Fruit fly (Drosophila melanogaster): ENCODE results near the gene CG6418.

Gene CG6418

DNA sequence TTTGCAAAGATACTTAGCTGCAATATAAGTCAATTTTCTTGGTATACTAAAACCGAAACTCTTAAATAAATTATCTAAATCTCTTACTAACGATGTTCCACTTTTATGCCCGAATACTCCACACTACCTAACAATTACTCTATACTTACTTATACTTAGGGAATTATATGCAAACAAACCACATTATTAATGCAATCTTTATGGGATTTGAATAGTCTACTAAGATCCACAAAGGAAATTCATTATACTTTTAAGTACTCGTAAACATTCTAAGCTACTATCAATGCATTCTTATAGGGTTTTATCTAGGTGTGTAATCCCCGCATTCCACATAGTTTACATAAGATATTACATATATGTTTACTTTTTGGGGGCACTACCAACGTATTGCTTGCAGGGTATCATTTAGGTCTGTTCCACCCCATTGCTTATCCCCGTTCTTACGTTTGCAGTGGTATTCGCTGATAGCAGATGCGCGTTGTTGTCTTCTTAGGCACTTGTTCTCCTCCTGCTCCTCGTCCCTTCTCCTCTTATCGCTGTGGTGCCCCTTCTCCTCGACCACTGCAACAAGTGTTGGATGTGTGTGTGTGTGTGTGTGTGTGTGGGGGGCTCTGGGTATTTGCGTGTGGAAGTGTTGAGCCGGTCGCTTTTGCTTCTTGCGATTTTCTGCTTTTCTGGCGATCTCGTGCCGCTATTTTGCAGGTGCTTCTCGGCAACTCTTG is 18.9 kb upstream of the CG6418 start (continued):
- TF ChIP-seq Drgx (GFP tag; IDR thresholded peaks at IDR 0.05), result peak; percentile 30
- TF ChIP-seq Hr3 (GFP tag; optimal IDR thresholded peaks at IDR 0.05), result no peak
- TF ChIP-seq CG9817 (tag; optimal IDR thresholded peaks at IDR 0.05), result no peak
- no peak for TF ChIP-seq CG13775 (GFP tag; optimal IDR thresholded peaks at IDR 0.05)
- no peak for TF ChIP-seq YL-1 (GFP tag; optimal IDR thresholded peaks at IDR 0.05)
- no peak for TF ChIP-seq gfzf (GFP tag; optimal IDR thresholded peaks at IDR 0.05)
- TF ChIP-seq oc (tag; optimal IDR thresholded peaks at IDR 0.05), result no peak
- no peak for TF ChIP-seq CG9437 (GFP tag; optimal IDR thresholded peaks at IDR 0.05)
- TF ChIP-seq dysf (GFP tag; IDR thresholded peaks at IDR 0.05), result no peak
- TF ChIP-seq CG15479 (GFP tag; optimal IDR thresholded peaks at IDR 0.05), result peak; percentile 21
- no peak for TF ChIP-seq Optix (GFP tag; IDR thresholded peaks at IDR 0.05)
- no peak for TF ChIP-seq gcm (GFP tag; optimal IDR thresholded peaks at IDR 0.05)
- no peak for TF ChIP-seq CG1832 (GFP tag; optimal IDR thresholded peaks at IDR 0.05)
- no peak for TF ChIP-seq ERR (GFP tag; optimal IDR thresholded peaks at IDR 0.05)
- no peak for TF ChIP-seq CG43689 (GFP tag; IDR thresholded peaks at IDR 0.05)
- peak in 1 of 3 experiments; percentile 71 for TF ChIP-seq Stat92E (GFP tag; optimal IDR thresholded peaks at IDR 0.05)
- no peak for TF ChIP-seq sqz (GFP tag; optimal IDR thresholded peaks at IDR 0.05)
- peak; percentile 8 for TF ChIP-seq CG3407 (GFP tag; optimal IDR thresholded peaks at IDR 0.05)
- TF ChIP-seq Fer3 (tag; optimal IDR thresholded peaks at IDR 0.05), result no peak
- no peak for TF ChIP-seq ara (GFP tag; IDR thresholded peaks at IDR 0.05)
- TF ChIP-seq CG8944 (GFP tag; optimal IDR thresholded peaks at IDR 0.05), result no peak
- TF ChIP-seq sim (GFP tag; IDR thresholded peaks at IDR 0.05), result no peak
- TF ChIP-seq ind (GFP tag; optimal IDR thresholded peaks at IDR 0.05), result no peak
- 0 out of 2 replicates have a peak, but pooled peaks have one; percentile 26 for TF ChIP-seq CG31441 (GFP tag; IDR thresholded peaks at IDR 0.05)
- peak; percentile 24 for TF ChIP-seq wek (GFP tag; optimal IDR thresholded peaks at IDR 0.05)
- TF ChIP-seq CG7357 (GFP tag; IDR thresholded peaks at IDR 0.05), result no peak
- peak; percentile 18 for TF ChIP-seq CG12391 (tag; optimal IDR thresholded peaks at IDR 0.05)
- TF ChIP-seq CG10431 (GFP tag; optimal IDR thresholded peaks at IDR 0.05), result peak; percentile 8
- TF ChIP-seq NC2β (GFP tag; optimal IDR thresholded peaks at IDR 0.05), result no peak
- no peak for TF ChIP-seq tgo (GFP tag; IDR thresholded peaks at IDR 0.05)
- TF ChIP-seq scrt (GFP tag; optimal IDR thresholded peaks at IDR 0.05), result no peak
- TF ChIP-seq vvl (GFP tag; IDR thresholded peaks at IDR 0.05), result 0 out of 2 replicates have a peak, but pooled peaks have one; percentile 6
- peak; percentile 47; the same call in 1 of the 2 replicates for TF ChIP-seq GATAe (GFP tag; conservative IDR thresholded peaks at IDR 0.05)
- TF ChIP-seq grn (GFP tag; optimal IDR thresholded peaks at IDR 0.05), result peak; percentile 35
- no peak for TF ChIP-seq chn (GFP tag; optimal IDR thresholded peaks at IDR 0.05)
- TF ChIP-seq Jarid2 (GFP tag; optimal IDR thresholded peaks at IDR 0.05), result peak; percentile 7
- no peak for TF ChIP-seq CG8290 (GFP tag; optimal IDR thresholded peaks at IDR 0.05)
- TF ChIP-seq CG8290 (tag; optimal IDR thresholded peaks at IDR 0.05), result peak in 1 of 2 experiments; percentile 19
- TF ChIP-seq CG16813 (GFP tag; IDR thresholded peaks at IDR 0.05; ENCODE audit: partially characterized antibody), result 0 out of 3 replicates have a peak, but pooled peaks have one; percentile 16
- TF ChIP-seq ewg (GFP tag; optimal IDR thresholded peaks at IDR 0.05), result peak; percentile 6
- TF ChIP-seq CG10321 (GFP tag; IDR thresholded peaks at IDR 0.05), result no peak
- no peak for TF ChIP-seq CG1233 (GFP tag; optimal IDR thresholded peaks at IDR 0.05)
- no peak for TF ChIP-seq Scr (GFP tag; IDR thresholded peaks at IDR 0.05; ENCODE audit: partially characterized antibody)
- no peak for TF ChIP-seq dan (GFP tag; IDR thresholded peaks at IDR 0.05)
- no peak for TF ChIP-seq croc (GFP tag; conservative IDR thresholded peaks at IDR 0.05)
- peak; percentile 10 for TF ChIP-seq CG4707 (GFP tag; optimal IDR thresholded peaks at IDR 0.05)
- TF ChIP-seq dm (GFP tag; optimal IDR thresholded peaks at IDR 0.05), result no peak
- TF ChIP-seq pan (optimal IDR thresholded peaks at IDR 0.05), result no peak
- peak in 1 of 2 experiments; percentile 43 for TF ChIP-seq pan (GFP tag; optimal IDR thresholded peaks at IDR 0.05 in 1 of 2, IDR thresholded peaks at IDR 0.05 in 1 of 2)
- TF ChIP-seq CG6175 (GFP tag; IDR thresholded peaks at IDR 0.05), result 0 out of 3 replicates have a peak, but pooled peaks have one; percentile 20
